Fruit fly (Drosophila melanogaster): ENCODE measurements around the gene CG34174.

The CG34174 gene

dm6 chr2L:2242783-2243182 lies 28.7 kb downstream of the CG34174 start:
- no peak for TF ChIP-seq Blimp-1 (GFP tag; optimal IDR thresholded peaks at IDR 0.05)
- no peak for TF ChIP-seq CG9139 (GFP tag; optimal IDR thresholded peaks at IDR 0.05)
- no peak for TF ChIP-seq Met (GFP tag; optimal IDR thresholded peaks at IDR 0.05)
- no peak for TF ChIP-seq eg (GFP tag; IDR thresholded peaks at IDR 0.05)
- TF ChIP-seq salr (GFP tag; optimal IDR thresholded peaks at IDR 0.05): no peak
- no peak for TF ChIP-seq CG16779 (tag; optimal IDR thresholded peaks at IDR 0.05)
- TF ChIP-seq achi (GFP tag; optimal IDR thresholded peaks at IDR 0.05): no peak
- TF ChIP-seq fkh (GFP tag; optimal IDR thresholded peaks at IDR 0.05): no peak
- no peak for TF ChIP-seq cyc (GFP tag; optimal IDR thresholded peaks at IDR 0.05)
- TF ChIP-seq CG15336 (GFP tag; IDR thresholded peaks at IDR 0.05): no peak
- no peak for TF ChIP-seq Sox14 (GFP tag; optimal IDR thresholded peaks at IDR 0.05)

DNA sequence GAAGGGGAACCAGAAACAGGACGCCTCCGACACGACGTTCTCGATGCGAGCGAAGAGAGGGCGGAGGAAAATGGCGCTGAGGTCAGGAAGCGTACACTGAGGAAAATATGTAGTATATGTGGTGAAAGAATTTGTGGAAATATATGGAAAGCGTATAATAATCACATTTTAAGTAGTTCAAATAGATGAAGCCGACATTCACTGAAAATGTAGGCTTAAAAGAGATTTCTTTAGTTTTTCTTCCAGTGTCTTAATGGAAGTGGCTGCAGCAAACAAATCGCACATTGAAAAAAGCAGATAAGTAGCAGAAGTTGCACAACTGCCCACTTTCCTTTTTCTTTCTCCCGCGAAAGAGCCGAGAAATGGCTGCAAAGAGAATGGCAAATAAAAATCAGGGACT lies 35.5 kb downstream of the CG34174 start:
- TF ChIP-seq salr (GFP tag; optimal IDR thresholded peaks at IDR 0.05): no peak
- no peak for TF ChIP-seq spab (GFP tag; optimal IDR thresholded peaks at IDR 0.05)
- no peak for TF ChIP-seq lz (GFP tag; optimal IDR thresholded peaks at IDR 0.05)
- 0 out of 3 replicates have a peak, but pooled peaks have one; percentile 25 for TF ChIP-seq eg (GFP tag; IDR thresholded peaks at IDR 0.05)
- no peak for TF ChIP-seq Sox102F (GFP tag; optimal IDR thresholded peaks at IDR 0.05)
- TF ChIP-seq Met (GFP tag; optimal IDR thresholded peaks at IDR 0.05): no peak
- peak; percentile 21 for TF ChIP-seq Hr4 (GFP tag; optimal IDR thresholded peaks at IDR 0.05)
- no peak for TF ChIP-seq CG6163 (GFP tag; IDR thresholded peaks at IDR 0.05)
- TF ChIP-seq Eip75B (GFP tag; optimal IDR thresholded peaks at IDR 0.05): peak; percentile 9
- TF ChIP-seq CG8632 (GFP tag; optimal IDR thresholded peaks at IDR 0.05): no peak
- TF ChIP-seq Ets21C (GFP tag; optimal IDR thresholded peaks at IDR 0.05): no peak
- no peak for TF ChIP-seq fd59A (GFP tag; optimal IDR thresholded peaks at IDR 0.05)
- TF ChIP-seq Ets96B (tag; optimal IDR thresholded peaks at IDR 0.05): no peak
- peak; percentile 8 for TF ChIP-seq CG10631 (GFP tag; optimal IDR thresholded peaks at IDR 0.05)
- TF ChIP-seq Smox (GFP tag; optimal IDR thresholded peaks at IDR 0.05): no peak
- TF ChIP-seq CG6276 (GFP tag; optimal IDR thresholded peaks at IDR 0.05): no peak
- TF ChIP-seq net (GFP tag; optimal IDR thresholded peaks at IDR 0.05): no peak
- TF ChIP-seq CG15336 (GFP tag; IDR thresholded peaks at IDR 0.05): no peak
- no peak for TF ChIP-seq dsx (GFP tag; optimal IDR thresholded peaks at IDR 0.05; ENCODE audit: poor library complexity, severe bottlenecking)
- peak; percentile 17 for TF ChIP-seq CG32006 (GFP tag; optimal IDR thresholded peaks at IDR 0.05)
- no peak for TF ChIP-seq CG3032 (tag; optimal IDR thresholded peaks at IDR 0.05)
- TF ChIP-seq Eip78C (GFP tag): peak; percentile 63
- no peak for TF ChIP-seq ss (GFP tag; optimal IDR thresholded peaks at IDR 0.05)
- TF ChIP-seq CG9139 (GFP tag; optimal IDR thresholded peaks at IDR 0.05): no peak
- no peak for TF ChIP-seq Sox14 (GFP tag; optimal IDR thresholded peaks at IDR 0.05)
- no peak for TF ChIP-seq CG7368 (GFP tag; optimal IDR thresholded peaks at IDR 0.05)
- TF ChIP-seq CG11294 (GFP tag; IDR thresholded peaks at IDR 0.05): no peak
- no peak for TF ChIP-seq topi (GFP tag; optimal IDR thresholded peaks at IDR 0.05)
- no peak for TF ChIP-seq CG6792 (GFP tag; optimal IDR thresholded peaks at IDR 0.05)
- no peak for TF ChIP-seq achi (GFP tag; optimal IDR thresholded peaks at IDR 0.05)
- no peak for TF ChIP-seq fkh (GFP tag; optimal IDR thresholded peaks at IDR 0.05)
- TF ChIP-seq Sox15 (GFP tag; optimal IDR thresholded peaks at IDR 0.05): no peak
- peak; percentile 31 for TF ChIP-seq acj6 (GFP tag; optimal IDR thresholded peaks at IDR 0.05)
- TF ChIP-seq CG8119 (GFP tag; IDR thresholded peaks at IDR 0.05): 0 out of 3 replicates have a peak, but pooled peaks have one; percentile 20
- TF ChIP-seq CG4318 (GFP tag; optimal IDR thresholded peaks at IDR 0.05): no peak
- peak; percentile 5 for TF ChIP-seq CG10669 (GFP tag; optimal IDR thresholded peaks at IDR 0.05)
- TF ChIP-seq fd85E (GFP tag; optimal IDR thresholded peaks at IDR 0.05): no peak
- TF ChIP-seq esn (GFP tag; optimal IDR thresholded peaks at IDR 0.05): no peak
- TF ChIP-seq svp (GFP tag): no peak
- TF ChIP-seq CG11902 (GFP tag; optimal IDR thresholded peaks at IDR 0.05): no peak
- peak; percentile 14 for TF ChIP-seq CG31627 (GFP tag; optimal IDR thresholded peaks at IDR 0.05)
- no peak for TF ChIP-seq cyc (GFP tag; optimal IDR thresholded peaks at IDR 0.05)
- peak; percentile 16 for TF ChIP-seq Hr38 (GFP tag; optimal IDR thresholded peaks at IDR 0.05)
- TF ChIP-seq CG11762 (GFP tag; optimal IDR thresholded peaks at IDR 0.05; ENCODE audit: insufficient read depth): no peak
- peak; percentile 9 for TF ChIP-seq CG6808 (GFP tag; optimal IDR thresholded peaks at IDR 0.05)
- TF ChIP-seq pdm3 (GFP tag; optimal IDR thresholded peaks at IDR 0.05): peak; percentile 22
- TF ChIP-seq Blimp-1 (GFP tag; optimal IDR thresholded peaks at IDR 0.05): no peak
- no peak for TF ChIP-seq dac (GFP tag; optimal IDR thresholded peaks at IDR 0.05)

Measured in whole organism, prepupa.